Worm (Caenorhabditis elegans) whole organism, L2 larva: ENCODE measurements around the gene amt-4.

Experiments
- C34F6.9 ChIP-seq: fragments of 150-350 bp; optimal IDR thresholded peaks from 2 replicates; lab custom pipeline; 2014; ENCODE audit warnings: missing biosample characterization, missing genetic modification characterization
- F13H6.1 ChIP-seq: sonication (generic microtip); optimal IDR thresholded peaks from 2 replicates; lab custom pipeline; 2016; ENCODE audit warnings: missing genetic modification characterization, missing compliant biosample characterization
- R02D3.7 ChIP-seq: fragments of 150-350 bp; optimal IDR thresholded peaks from 2 replicates; lab custom pipeline; 2014; ENCODE audit warnings: missing biosample characterization, missing genetic modification characterization
- Y55F3AM.14 ChIP-seq: fragments of 200-800 bp; sonication (Bioruptor generic); optimal IDR thresholded peaks from 2 replicates; lab custom pipeline; 2018; ENCODE audit warnings: mild to moderate bottlenecking, missing genetic modification characterization, missing compliant biosample characterization
- ZK546.5 ChIP-seq: sonication (generic microtip); optimal IDR thresholded peaks from 2 replicates; lab custom pipeline; 2017; ENCODE audit warnings: missing biosample characterization, missing genetic modification characterization
- aly-2 ChIP-seq: fragments of 150-350 bp; optimal IDR thresholded peaks from 2 replicates; lab custom pipeline; 2014; ENCODE audit warnings: missing biosample characterization, missing genetic modification characterization
- blmp-1 ChIP-seq: sonication (generic microtip); optimal IDR thresholded peaks from 2 replicates; lab custom pipeline; 2017; ENCODE audit warnings: missing genetic modification characterization, mild to moderate bottlenecking, missing compliant biosample characterization, antibody characterized with exemption, moderate library complexity; ENCODE audit not compliant: insufficient read depth
- ceh-16 ChIP-seq: fragments of 150-350 bp; optimal IDR thresholded peaks from 2 replicates; lab custom pipeline; 2014; ENCODE audit warnings: missing biosample characterization, missing genetic modification characterization
- ceh-82 ChIP-seq: fragments of 150-350 bp; optimal IDR thresholded peaks from 2 replicates; lab custom pipeline; 2014; ENCODE audit warnings: missing biosample characterization, missing genetic modification characterization
- crh-2 ChIP-seq: sonication (generic microtip); optimal IDR thresholded peaks from 2 replicates; lab custom pipeline; 2017; ENCODE audit warnings: missing biosample characterization, missing genetic modification characterization
- dmd-4 ChIP-seq: sonication (generic microtip); optimal IDR thresholded peaks from 2 replicates; lab custom pipeline; 2017; ENCODE audit warnings: missing biosample characterization, missing genetic modification characterization
- egl-27 ChIP-seq: sonication (generic microtip); optimal IDR thresholded peaks from 3 replicates; lab custom pipeline; 2017; ENCODE audit warnings: missing biosample characterization, missing genetic modification reagents, missing genetic modification characterization
- elt-1 ChIP-seq: fragments of 150-350 bp; optimal IDR thresholded peaks from 2 replicates; lab custom pipeline; 2014; ENCODE audit warnings: missing biosample characterization, missing genetic modification characterization
- elt-3 ChIP-seq: sonication (generic microtip); optimal IDR thresholded peaks from 2 replicates; lab custom pipeline; 2017; ENCODE audit warnings: missing biosample characterization, missing genetic modification characterization
- fos-1 ChIP-seq: fragments of 150-350 bp; optimal IDR thresholded peaks from 2 replicates; lab custom pipeline; 2014; ENCODE audit warnings: missing biosample characterization, missing genetic modification characterization
- gmeb-1 ChIP-seq: fragments of 150-350 bp; optimal IDR thresholded peaks from 2 replicates; lab custom pipeline; 2014; ENCODE audit warnings: missing biosample characterization, missing genetic modification characterization
- lin-11 ChIP-seq: fragments of 150-350 bp; sonication (generic microtip); optimal IDR thresholded peaks from 2 replicates; lab custom pipeline; 2014; ENCODE audit warnings: missing biosample characterization, missing genetic modification characterization, inconsistent platforms, mixed read lengths
- lin-13 ChIP-seq: fragments of 150-350 bp; optimal IDR thresholded peaks from 2 replicates; lab custom pipeline; 2014; ENCODE audit warnings: missing biosample characterization, missing genetic modification reagents, missing genetic modification characterization
- lin-39 ChIP-seq: fragments of 150-350 bp; optimal IDR thresholded peaks from 2 replicates; lab custom pipeline; 2014; ENCODE audit warnings: missing biosample characterization, missing genetic modification reagents, missing genetic modification characterization
- lsy-2 ChIP-seq, 2 experiments: fragments of 150-350 bp in 1 of 2; sonication (generic microtip) in 1 of 2; optimal IDR thresholded peaks; 2 replicates each; lab custom pipeline; 2014 to 2017; ENCODE audit warnings: missing biosample characterization in 2 of 2, missing genetic modification characterization in 2 of 2
- mab-5 ChIP-seq: fragments of 150-350 bp; optimal IDR thresholded peaks from 2 replicates; lab custom pipeline; 2014; ENCODE audit warnings: missing biosample characterization, missing genetic modification characterization
- mbf-1 ChIP-seq: sonication (generic microtip); optimal IDR thresholded peaks from 2 replicates; lab custom pipeline; 2017; ENCODE audit warnings: missing biosample characterization, missing genetic modification characterization
- nhr-10 ChIP-seq: sonication (generic microtip); optimal IDR thresholded peaks from 2 replicates; lab custom pipeline; 2017; ENCODE audit warnings: missing biosample characterization, missing genetic modification characterization
- nhr-12 ChIP-seq: fragments of 150-350 bp; optimal IDR thresholded peaks from 2 replicates; lab custom pipeline; 2014; ENCODE audit warnings: missing biosample characterization, missing genetic modification characterization
- nhr-129 ChIP-seq: fragments of 150-350 bp; optimal IDR thresholded peaks from 2 replicates; lab custom pipeline; 2014; ENCODE audit warnings: missing biosample characterization, missing genetic modification characterization
- nhr-21 ChIP-seq: fragments of 150-350 bp; optimal IDR thresholded peaks from 2 replicates; lab custom pipeline; 2014; ENCODE audit warnings: missing biosample characterization, missing genetic modification characterization
- nhr-23 ChIP-seq: fragments of 150-350 bp; optimal IDR thresholded peaks from 2 replicates; lab custom pipeline; 2014; ENCODE audit warnings: missing biosample characterization, missing genetic modification reagents, missing genetic modification characterization
- nhr-237 ChIP-seq: fragments of 150-350 bp; optimal IDR thresholded peaks from 2 replicates; lab custom pipeline; 2014; ENCODE audit warnings: missing biosample characterization, missing genetic modification characterization
- nhr-25 ChIP-seq: fragments of 150-350 bp; sonication (generic microtip); optimal IDR thresholded peaks from 3 replicates; lab custom pipeline; 2014; ENCODE audit warnings: missing biosample characterization, missing genetic modification characterization
- nhr-6 ChIP-seq: fragments of 150-350 bp; optimal IDR thresholded peaks from 2 replicates; lab custom pipeline; 2014; ENCODE audit warnings: missing biosample characterization, missing genetic modification characterization
- nhr-77 ChIP-seq: fragments of 150-350 bp; optimal IDR thresholded peaks from 2 replicates; lab custom pipeline; 2014; ENCODE audit warnings: missing biosample characterization, missing genetic modification characterization
- peb-1 ChIP-seq: fragments of 150-350 bp; optimal IDR thresholded peaks from 2 replicates; lab custom pipeline; 2014; ENCODE audit warnings: missing biosample characterization, missing genetic modification characterization
- sem-4 ChIP-seq: fragments of 150-350 bp; optimal IDR thresholded peaks from 2 replicates; lab custom pipeline; 2014; ENCODE audit warnings: missing biosample characterization, missing genetic modification reagents, missing genetic modification characterization
- skn-1 ChIP-seq: sonication (generic microtip); optimal IDR thresholded peaks from 2 replicates; lab custom pipeline; 2017; ENCODE audit warnings: missing biosample characterization, missing genetic modification characterization
- sma-3 ChIP-seq: sonication (generic microtip); optimal IDR thresholded peaks from 2 replicates; lab custom pipeline; 2016; ENCODE audit warnings: missing genetic modification reagents, missing genetic modification characterization, missing compliant biosample characterization
- sma-9 ChIP-seq, 2 experiments: fragments of 150-350 bp in 1 of 2; sonication (generic microtip) in 1 of 2; optimal IDR thresholded peaks; 2 replicates each; lab custom pipeline; 2014 to 2016; ENCODE audit warnings: missing genetic modification characterization in 2 of 2, mild to moderate bottlenecking in 1 of 2, missing biosample characterization in 1 of 2, missing compliant biosample characterization in 1 of 2, missing genetic modification reagents in 1 of 2, moderate library complexity in 1 of 2
- snpc-4 ChIP-seq: fragments of 150-350 bp; optimal IDR thresholded peaks from 2 replicates; lab custom pipeline; 2014; ENCODE audit warnings: missing biosample characterization, missing genetic modification characterization
- unc-39 ChIP-seq: fragments of 150-350 bp; optimal IDR thresholded peaks from 2 replicates; lab custom pipeline; 2014; ENCODE audit warnings: missing biosample characterization, missing genetic modification characterization
- unc-55 ChIP-seq: fragments of 150-350 bp; sonication (generic microtip); optimal IDR thresholded peaks from 3 replicates; lab custom pipeline; 2014; ENCODE audit warnings: missing biosample characterization, missing genetic modification reagents, missing genetic modification characterization
- unc-62 ChIP-seq: fragments of 150-350 bp; optimal IDR thresholded peaks from 2 replicates; lab custom pipeline; 2014; ENCODE audit warnings: missing biosample characterization, missing genetic modification reagents, missing genetic modification characterization
- ztf-11 ChIP-seq: sonication (generic microtip); optimal IDR thresholded peaks from 2 replicates; lab custom pipeline; 2017; ENCODE audit warnings: missing biosample characterization, missing genetic modification characterization
- ztf-4 ChIP-seq: fragments of 150-350 bp; optimal IDR thresholded peaks from 2 replicates; lab custom pipeline; 2014; ENCODE audit warnings: missing biosample characterization, missing genetic modification characterization

The amt-4 gene

DNA sequence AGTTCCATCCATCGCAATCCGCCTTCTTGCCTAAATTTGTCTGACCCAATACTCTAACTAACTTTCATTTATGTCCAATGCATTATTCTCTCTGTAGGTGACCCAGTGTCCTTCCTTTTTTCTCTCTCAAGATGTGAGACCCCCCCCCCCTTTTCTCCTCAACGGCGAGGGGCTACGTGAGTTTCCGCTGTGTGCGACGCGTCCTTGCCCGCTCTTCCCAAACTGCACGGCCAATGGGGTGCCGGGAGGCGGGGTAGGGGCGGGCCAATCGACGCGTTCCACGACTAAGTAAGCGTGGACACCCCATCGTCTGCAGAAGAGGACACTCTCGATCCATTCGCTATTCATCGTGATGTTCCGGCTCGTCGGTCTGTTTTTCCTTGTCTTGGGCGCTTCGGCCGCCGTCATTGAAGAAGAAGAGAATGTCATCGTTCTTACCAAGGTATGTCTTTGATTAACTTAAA, 41.2 kb upstream of the amt-4 start, which contains the start of gene pdi-2 (continued):
- TF ChIP-seq ztf-4 (no peak), ceh-82 (no peak), nhr-237 (tag; lab: Kevin White, UChicago) (peak; percentile 12), nhr-25 (tag; lab: Kevin White, UChicago) (peak; percentile 82), R02D3.7 (no peak), sma-3 (GFP tag; lab: Kevin White, UChicago) (peak; percentile 74), Y55F3AM.14 (peak; percentile 75), lin-11 (tag; lab: Kevin White, UChicago) (peak; percentile 70), elt-1 (tag; lab: Kevin White, UChicago) (no peak), skn-1 (no peak), nhr-77 (tag; lab: Kevin White, UChicago) (no peak), lin-13 (GFP tag; lab: Kevin White, UChicago) (peak; percentile 76)
- TF ChIP-seq, all 48 proteins: peak for 24

DNA sequence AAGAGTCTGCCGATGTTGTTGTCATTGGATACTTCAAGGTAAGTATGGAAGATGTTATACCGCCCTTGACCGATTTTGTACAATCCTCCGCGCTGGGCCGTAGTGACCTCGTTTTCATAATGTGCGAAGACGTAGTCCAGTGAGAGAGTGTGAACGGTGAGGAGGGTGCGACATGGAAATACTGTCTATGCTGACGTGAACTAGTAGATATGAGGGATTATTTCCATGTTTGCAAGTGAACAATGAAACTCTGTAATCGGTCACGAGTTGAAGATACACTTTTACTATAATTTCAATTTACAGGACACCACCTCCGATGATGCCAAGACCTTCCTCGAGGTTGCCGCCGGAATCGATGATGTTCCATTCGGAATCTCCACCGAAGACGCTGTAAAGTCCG, 40.3 kb upstream of the amt-4 start:
- TF ChIP-seq ztf-11 (tag; lab: Kevin White, UChicago) (no peak), C34F6.9 (tag; lab: Kevin White, UChicago) (no peak), sem-4 (tag; lab: Kevin White, UChicago) (no peak), sma-9 (GFP tag; optimal IDR thresholded peaks at IDR 0.05; lab: Kevin White, UChicago) (peak; percentile 9), sma-9 (tag; optimal IDR thresholded peaks at IDR 0.05; lab: Kevin White, UChicago) (no peak), sma-3 (GFP tag; lab: Kevin White, UChicago) (no peak), lin-11 (tag; lab: Kevin White, UChicago) (no peak), snpc-4 (tag; lab: Kevin White, UChicago) (no peak), nhr-25 (tag; lab: Kevin White, UChicago) (peak; percentile 35), egl-27 (tag; lab: Kevin White, UChicago) (no peak), lsy-2 (tag; optimal IDR thresholded peaks at IDR 0.05; lab: Kevin White, UChicago) (no peak), mbf-1 (no peak), nhr-129 (tag; lab: Kevin White, UChicago) (peak; percentile 28), elt-3 (no peak), elt-1 (tag; lab: Kevin White, UChicago) (no peak), nhr-77 (tag; lab: Kevin White, UChicago) (no peak), R02D3.7 (no peak), F13H6.1 (no peak), ceh-16 (tag; lab: Kevin White, UChicago) (no peak), nhr-6 (no peak)

DNA sequence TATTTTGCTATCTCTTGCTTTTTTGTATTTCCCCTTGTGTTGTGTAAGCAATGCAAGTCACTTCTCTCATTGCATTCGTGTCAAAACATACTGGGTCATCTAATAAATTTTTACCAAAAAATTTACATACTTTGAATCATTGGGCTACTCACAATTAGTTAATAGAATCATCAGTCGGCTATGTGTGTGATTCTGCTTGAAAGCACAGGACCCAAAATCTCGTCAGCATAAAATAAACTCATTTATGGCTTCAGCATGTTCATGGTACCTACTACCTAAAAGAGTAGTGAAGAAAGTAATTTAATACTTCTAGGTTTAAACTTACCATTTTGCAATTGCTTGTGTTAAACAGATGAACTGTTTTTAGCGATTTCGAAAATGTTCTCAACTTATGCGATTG, 38.7 kb upstream of the amt-4 start:
- peak; percentile 22 for TF ChIP-seq nhr-21 (tag; lab: Kevin White, UChicago)
- no peak for TF ChIP-seq dmd-4 (tag; lab: Kevin White, UChicago)
- TF ChIP-seq sma-9 (GFP tag; optimal IDR thresholded peaks at IDR 0.05; lab: Kevin White, UChicago): peak; percentile 1
- TF ChIP-seq sma-9 (tag; optimal IDR thresholded peaks at IDR 0.05; lab: Kevin White, UChicago): no peak
- TF ChIP-seq gmeb-1 (tag; lab: Kevin White, UChicago): no peak
- TF ChIP-seq unc-55: no peak
- no peak for TF ChIP-seq egl-27 (tag; lab: Kevin White, UChicago)
- TF ChIP-seq lin-11 (tag; lab: Kevin White, UChicago): no peak
- peak; percentile 42 for TF ChIP-seq sma-3 (GFP tag; lab: Kevin White, UChicago)
- TF ChIP-seq lsy-2 (tag; optimal IDR thresholded peaks at IDR 0.05; lab: Kevin White, UChicago): peak in 1 of 2 experiments; percentile 2
- TF ChIP-seq crh-2 (tag; lab: Kevin White, UChicago): peak; percentile 37
- TF ChIP-seq nhr-23 (tag; lab: Kevin White, UChicago): no peak
- no peak for TF ChIP-seq sem-4 (tag; lab: Kevin White, UChicago)
- no peak for TF ChIP-seq peb-1 (tag; lab: Kevin White, UChicago)
- peak; percentile 23 for TF ChIP-seq Y55F3AM.14

ce11 chrX:4528905-4529304, 36.2 kb upstream of the amt-4 start:
- TF ChIP-seq egl-27 (tag; lab: Kevin White, UChicago): no peak
- no peak for TF ChIP-seq nhr-10
- TF ChIP-seq F13H6.1: peak; percentile 33
- TF ChIP-seq peb-1 (tag; lab: Kevin White, UChicago): no peak
- TF ChIP-seq lin-39 (tag; lab: Kevin White, UChicago): no peak
- no peak for TF ChIP-seq ztf-11 (tag; lab: Kevin White, UChicago)
- no peak for TF ChIP-seq lin-13 (GFP tag; lab: Kevin White, UChicago)
- TF ChIP-seq nhr-237 (tag; lab: Kevin White, UChicago): no peak
- no peak for TF ChIP-seq nhr-12 (tag; lab: Kevin White, UChicago)
- no peak for TF ChIP-seq mab-5 (tag; lab: Kevin White, UChicago)
- peak; percentile 92 for TF ChIP-seq nhr-25 (tag; lab: Kevin White, UChicago)
- TF ChIP-seq fos-1 (tag; lab: Kevin White, UChicago): peak; percentile 39
- peak; percentile 89 for TF ChIP-seq sma-3 (GFP tag; lab: Kevin White, UChicago)
- TF ChIP-seq aly-2 (tag; lab: Kevin White, UChicago): no peak
- no peak for TF ChIP-seq dmd-4 (tag; lab: Kevin White, UChicago)
- no peak for TF ChIP-seq sem-4 (tag; lab: Kevin White, UChicago)
- TF ChIP-seq ZK546.5 (tag; lab: Kevin White, UChicago): no peak
- no peak for TF ChIP-seq unc-55
- no peak for TF ChIP-seq unc-62 (GFP tag; lab: Kevin White, UChicago)
- TF ChIP-seq nhr-129 (tag; lab: Kevin White, UChicago): peak; percentile 73
- TF ChIP-seq unc-39: no peak
- TF ChIP-seq nhr-77 (tag; lab: Kevin White, UChicago): no peak
- peak; percentile 97 for TF ChIP-seq sma-9 (GFP tag; optimal IDR thresholded peaks at IDR 0.05; lab: Kevin White, UChicago)
- no peak for TF ChIP-seq sma-9 (tag; optimal IDR thresholded peaks at IDR 0.05; lab: Kevin White, UChicago)
- peak; percentile 63 for TF ChIP-seq gmeb-1 (tag; lab: Kevin White, UChicago)
- TF ChIP-seq blmp-1 (tag; lab: Kevin White, UChicago): peak; percentile 78
- TF ChIP-seq lsy-2 (tag; optimal IDR thresholded peaks at IDR 0.05; lab: Kevin White, UChicago): peak in 1 of 2 experiments; percentile 43
- no peak for TF ChIP-seq ceh-82
- TF ChIP-seq skn-1: no peak
- no peak for TF ChIP-seq elt-3
- peak; percentile 2 for TF ChIP-seq C34F6.9 (tag; lab: Kevin White, UChicago)
- TF ChIP-seq R02D3.7: no peak
